Worm (Caenorhabditis elegans) whole organism, L4 larva: ENCODE measurements around the gene F58A6.1.

Experiments used
- aha-1 ChIP-seq: fragments of 150-350 bp; peaks from one replicate; lab custom pipeline; 2014; ENCODE audit warnings: missing biosample characterization, missing genetic modification characterization
- ama-1 ChIP-seq: fragments of 150-350 bp; optimal IDR thresholded peaks from 2 replicates; lab custom pipeline; 2014; ENCODE audit warnings: inconsistent platforms, mixed read lengths
- ces-1 ChIP-seq: fragments of 150-350 bp; sonication (generic microtip); optimal IDR thresholded peaks from 4 replicates; lab custom pipeline; 2014; ENCODE audit warnings: missing biosample characterization, missing genetic modification reagents, missing genetic modification characterization
- egl-27 ChIP-seq: sonication (generic microtip); optimal IDR thresholded peaks from 3 replicates; lab custom pipeline; 2017; ENCODE audit warnings: missing biosample characterization, missing genetic modification reagents, missing genetic modification characterization
- fkh-10 ChIP-seq: fragments of 150-350 bp; optimal IDR thresholded peaks from 2 replicates; lab custom pipeline; 2014; ENCODE audit warnings: missing biosample characterization, missing genetic modification reagents, missing genetic modification characterization
- gei-8 ChIP-seq: fragments of 200-800 bp; sonication (Bioruptor generic); optimal IDR thresholded peaks from 2 replicates; lab custom pipeline; 2018; ENCODE audit warnings: mild to moderate bottlenecking, missing genetic modification characterization, missing compliant biosample characterization
- lin-13 ChIP-seq: fragments of 150-350 bp; optimal IDR thresholded peaks from 2 replicates; lab custom pipeline; 2014; ENCODE audit warnings: missing biosample characterization, missing genetic modification reagents, missing genetic modification characterization
- lin-29 ChIP-seq: fragments of 200-800 bp; sonication (Bioruptor generic); IDR thresholded peaks from 2 replicates; pipeline ENCODE4 v1.3.6; 2022; ENCODE audit warnings: missing genetic modification reagents, missing genetic modification characterization, missing compliant biosample characterization
- madf-9 ChIP-seq: fragments of 200-800 bp; sonication (Bioruptor generic); conservative IDR thresholded peaks from 2 replicates; pipeline ENCODE4 v1.3.6; 2022; ENCODE audit warnings: missing genetic modification reagents, missing genetic modification characterization, missing compliant biosample characterization
- nhr-25 ChIP-seq: sonication (generic microtip); optimal IDR thresholded peaks from 2 replicates; lab custom pipeline; 2017; ENCODE audit warnings: missing genetic modification characterization, mild to moderate bottlenecking, missing compliant biosample characterization, antibody characterized with exemption, moderate library complexity, borderline replicate concordance; ENCODE audit not compliant: insufficient read depth
- nhr-28 ChIP-seq: fragments of 150-350 bp; optimal IDR thresholded peaks from 2 replicates; lab custom pipeline; 2014; ENCODE audit warnings: missing biosample characterization, missing genetic modification characterization
- pqm-1 ChIP-seq: sonication (generic microtip); optimal IDR thresholded peaks from 2 replicates; lab custom pipeline; 2017; ENCODE audit warnings: missing biosample characterization, missing genetic modification characterization
- snpc-4 ChIP-seq: fragments of 150-350 bp; optimal IDR thresholded peaks from 2 replicates; lab custom pipeline; 2014; ENCODE audit warnings: missing biosample characterization, missing genetic modification characterization
- vab-7 ChIP-seq: fragments of 200-800 bp; sonication (Bioruptor generic); IDR thresholded peaks from 2 replicates; pipeline ENCODE4 v1.3.6; 2022; ENCODE audit warnings: missing genetic modification reagents, missing genetic modification characterization, missing compliant biosample characterization

- TF ChIP-seq ces-1 = no peak
- TF ChIP-seq aha-1 (tag; lab: Kevin White, UChicago) = no peak
- no peak for TF ChIP-seq lin-13 (GFP tag; lab: Kevin White, UChicago)
- TF ChIP-seq fkh-10 (GFP tag; lab: Kevin White, UChicago) = no peak
- no peak for TF ChIP-seq egl-27
- no peak for TF ChIP-seq lin-29 (GFP tag; lab: Robert Waterston, UW)
- TF ChIP-seq gei-8 (GFP tag; lab: Kevin White, UChicago) = no peak
- no peak for TF ChIP-seq snpc-4 (tag; lab: Kevin White, UChicago)
- TF ChIP-seq vab-7 (GFP tag; lab: Robert Waterston, UW) = no peak
- TF ChIP-seq ama-1 (lab: Kevin White, UChicago) = no peak
- no peak for TF ChIP-seq nhr-28 (tag; lab: Kevin White, UChicago)
- TF ChIP-seq pqm-1 = no peak
- TF ChIP-seq nhr-25 (tag; lab: Kevin White, UChicago) = no peak
- no peak for TF ChIP-seq madf-9 (GFP tag; lab: Robert Waterston, UW)
These were observed 43.1 kb upstream of the F58A6.1 start, which contains the start of gene C04G6.6 for ce11 chrII:5099649-5100048.
